Fruit fly (Drosophila melanogaster): ENCODE results near the gene Zyx.

- no peak for TF ChIP-seq insv (optimal IDR thresholded peaks at IDR 0.05)
- TF ChIP-seq Myc (optimal IDR thresholded peaks at IDR 0.05): no peak
- no peak for TF ChIP-seq Sin3A (optimal IDR thresholded peaks at IDR 0.05)
- no peak for TF ChIP-seq psq (optimal IDR thresholded peaks at IDR 0.05)
- TF ChIP-seq h (optimal IDR thresholded peaks at IDR 0.05): no peak
- no peak for TF ChIP-seq ttk (optimal IDR thresholded peaks at IDR 0.05)
These were observed 56.4 kb downstream of the Zyx start for dm6 chr4:1008444-1008843.
